Worm (Caenorhabditis elegans) whole organism, young adult: ENCODE data around the gene T22D1.17.

ENCODE experiments used
- C06A6.2 ChIP-seq: fragments of 200-800 bp; sonication (Bioruptor generic); conservative IDR thresholded peaks from 2 replicates; pipeline ENCODE4 v1.3.6; 2022; ENCODE audit warnings: missing genetic modification characterization, missing compliant biosample characterization
- F22D6.2 ChIP-seq: sonication (generic microtip); optimal IDR thresholded peaks from 2 replicates; lab custom pipeline; 2016; ENCODE audit warnings: mild to moderate bottlenecking, missing genetic modification characterization, missing compliant biosample characterization
- F33H1.4 ChIP-seq: fragments of 200-800 bp; sonication (Bioruptor generic); IDR thresholded peaks from 2 replicates; pipeline ENCODE4 v1.3.6; 2022; ENCODE audit warnings: missing genetic modification reagents, missing genetic modification characterization, missing compliant biosample characterization
- F39B2.1 ChIP-seq: fragments of 200-800 bp; sonication (Bioruptor generic); IDR thresholded peaks from 2 replicates; pipeline ENCODE4 v1.3.6; 2022; ENCODE audit warnings: missing genetic modification reagents, missing genetic modification characterization, missing compliant biosample characterization
- K11D2.4 ChIP-seq: fragments of 200-800 bp; sonication (Bioruptor generic); IDR thresholded peaks from 2 replicates; pipeline ENCODE4 v1.3.6; 2022; ENCODE audit warnings: missing genetic modification reagents, missing genetic modification characterization, missing compliant biosample characterization
- K12H6.12 ChIP-seq: fragments of 200-800 bp; sonication (Bioruptor generic); optimal IDR thresholded peaks from 2 replicates; lab custom pipeline; 2018; ENCODE audit warnings: mild to moderate bottlenecking, missing genetic modification characterization, missing compliant biosample characterization
- Y95B8A.8 ChIP-seq: fragments of 200-800 bp; sonication (Bioruptor generic); IDR thresholded peaks from 2 replicates; pipeline ENCODE4 v1.3.6; 2022; ENCODE audit warnings: missing genetic modification reagents, missing genetic modification characterization, missing compliant biosample characterization
- ZK185.1 ChIP-seq: sonication (generic microtip); optimal IDR thresholded peaks from 2 replicates; lab custom pipeline; 2016; ENCODE audit warnings: mild to moderate bottlenecking, missing genetic modification characterization, missing compliant biosample characterization; ENCODE audit not compliant: poor library complexity, severe bottlenecking
- aptf-3 ChIP-seq: fragments of 200-800 bp; sonication (Bioruptor generic); IDR thresholded peaks from 2 replicates; pipeline ENCODE4 v1.3.6; 2022; ENCODE audit warnings: missing genetic modification characterization, missing compliant biosample characterization
- attf-5 ChIP-seq: fragments of 200-800 bp; sonication (Bioruptor generic); optimal IDR thresholded peaks from 2 replicates; lab custom pipeline; 2018; ENCODE audit warnings: mild to moderate bottlenecking, missing genetic modification characterization, missing compliant biosample characterization
- bed-1 ChIP-seq: fragments of 200-800 bp; sonication (Bioruptor generic); IDR thresholded peaks from 2 replicates; pipeline ENCODE4 v1.3.6; 2022; ENCODE audit warnings: missing genetic modification reagents, missing genetic modification characterization, missing compliant biosample characterization
- cebp-1 ChIP-seq, 2 experiments: fragments of 200-800 bp in 1 of 2; sonication (Bioruptor generic) in 1 of 2; sonication (generic microtip) in 1 of 2; IDR thresholded peaks in 1 of 2; optimal IDR thresholded peaks in 1 of 2; 2 replicates each; pipeline versions ENCODE4 v1.3.6 to Lab custom; 2017 to 2022; ENCODE audit warnings: missing compliant biosample characterization in 2 of 2, missing genetic modification characterization in 2 of 2, mild to moderate bottlenecking in 1 of 2, missing genetic modification reagents in 1 of 2, moderate library complexity in 1 of 2
- cebp-2 ChIP-seq: fragments of 200-800 bp; sonication (Bioruptor generic); IDR thresholded peaks from 2 replicates; pipeline ENCODE4 v1.3.6; 2022; ENCODE audit warnings: missing genetic modification characterization, missing compliant biosample characterization
- ceh-27 ChIP-seq: fragments of 200-800 bp; sonication (Bioruptor generic); optimal IDR thresholded peaks from 2 replicates; lab custom pipeline; 2018; ENCODE audit warnings: mild to moderate bottlenecking, missing genetic modification characterization, moderate library complexity, missing compliant biosample characterization
- chd-7 ChIP-seq: sonication (generic microtip); optimal IDR thresholded peaks from 2 replicates; lab custom pipeline; 2016; ENCODE audit warnings: mild to moderate bottlenecking, missing genetic modification characterization, moderate library complexity, missing compliant biosample characterization
- dox-1 ChIP-seq: fragments of 200-800 bp; sonication (Bioruptor generic); IDR thresholded peaks from 2 replicates; pipeline ENCODE4 v1.3.6; 2022; ENCODE audit warnings: missing genetic modification reagents, missing genetic modification characterization, missing compliant biosample characterization
- dpff-1 ChIP-seq: sonication (generic microtip); optimal IDR thresholded peaks from 2 replicates; lab custom pipeline; 2017; ENCODE audit warnings: mild to moderate bottlenecking, missing genetic modification characterization, missing compliant biosample characterization
- hlh-12 ChIP-seq: sonication (generic microtip); optimal IDR thresholded peaks from 2 replicates; lab custom pipeline; 2016; ENCODE audit warnings: missing genetic modification characterization, missing compliant biosample characterization
- hmg-1.2 ChIP-seq: fragments of 200-800 bp; sonication (Bioruptor generic); IDR thresholded peaks from 2 replicates; pipeline ENCODE4 v1.3.6; 2022; ENCODE audit warnings: missing genetic modification reagents, missing genetic modification characterization, missing compliant biosample characterization
- hsf-1 ChIP-seq: fragments of 200-800 bp; sonication (Bioruptor generic); IDR thresholded peaks from 2 replicates; pipeline ENCODE4 v1.3.6; 2022; ENCODE audit warnings: missing genetic modification reagents, missing genetic modification characterization, missing compliant biosample characterization
- lag-1 ChIP-seq: fragments of 200-800 bp; sonication (Bioruptor generic); IDR thresholded peaks from 2 replicates; pipeline ENCODE4 v1.3.6; 2022; ENCODE audit warnings: missing genetic modification reagents, missing genetic modification characterization, missing compliant biosample characterization
- let-607 ChIP-seq, 2 experiments: fragments of 200-800 bp in 1 of 2; sonication (Bioruptor generic) in 1 of 2; sonication (generic microtip) in 1 of 2; optimal IDR thresholded peaks; 2 replicates each; lab custom pipeline; 2016 to 2018; ENCODE audit warnings: mild to moderate bottlenecking in 2 of 2, missing compliant biosample characterization in 2 of 2, missing genetic modification characterization in 2 of 2, moderate library complexity in 2 of 2, missing genotype in 1 of 2
- lin-35 ChIP-seq, 3 experiments: fragments of 150-350 bp in 2 of 3; sonication (generic microtip) in 1 of 3; optimal IDR thresholded peaks; 2 replicates each; lab custom pipeline; 2014 to 2018; ENCODE audit warnings: missing biosample characterization in 3 of 3, missing genetic modification characterization in 3 of 3, missing genetic modification reagents in 3 of 3
- lin-40 ChIP-seq: sonication (generic microtip); optimal IDR thresholded peaks from 2 replicates; lab custom pipeline; 2016; ENCODE audit warnings: missing genetic modification characterization, mild to moderate bottlenecking, missing compliant biosample characterization, missing genotype, missing genetic modification reagents
- lin-54 ChIP-seq: fragments of 200-800 bp; sonication (Bioruptor generic); optimal IDR thresholded peaks from 2 replicates; lab custom pipeline; 2018; ENCODE audit warnings: mild to moderate bottlenecking, missing genetic modification characterization, missing compliant biosample characterization
- madf-10 ChIP-seq: sonication (generic microtip); optimal IDR thresholded peaks from 2 replicates; lab custom pipeline; 2016; ENCODE audit warnings: mild to moderate bottlenecking, missing genetic modification characterization, missing compliant biosample characterization
- madf-3 ChIP-seq: fragments of 200-800 bp; sonication (Bioruptor generic); IDR thresholded peaks from 2 replicates; pipeline ENCODE4 v1.3.6; 2022; ENCODE audit warnings: missing genetic modification reagents, missing genetic modification characterization, missing compliant biosample characterization
- mes-4 ChIP-seq: sonication (generic microtip); optimal IDR thresholded peaks from 2 replicates; lab custom pipeline; 2016; ENCODE audit warnings: missing genotype, missing genetic modification characterization, missing compliant biosample characterization
- nhr-179 ChIP-seq: sonication (generic microtip); optimal IDR thresholded peaks from 2 replicates; lab custom pipeline; 2016; ENCODE audit warnings: mild to moderate bottlenecking, missing genetic modification characterization, missing compliant biosample characterization
- nhr-80 ChIP-seq: sonication (generic microtip); optimal IDR thresholded peaks from 2 replicates; lab custom pipeline; 2016; ENCODE audit warnings: missing genetic modification characterization, missing compliant biosample characterization
- pha-4 ChIP-seq: fragments of 150-350 bp; sonication (generic microtip); optimal IDR thresholded peaks from 2 replicates; lab custom pipeline; 2014; ENCODE audit warnings: missing biosample characterization, missing genetic modification reagents, missing genetic modification characterization
- repo-1 ChIP-seq: sonication (generic microtip); optimal IDR thresholded peaks from 2 replicates; lab custom pipeline; 2017; ENCODE audit warnings: mild to moderate bottlenecking, missing genetic modification characterization, missing compliant biosample characterization
- rpc-1 ChIP-seq, 2 experiments: fragments of 150-350 bp in 1 of 2; sonication (generic microtip) in 1 of 2; optimal IDR thresholded peaks; 2 replicates each; lab custom pipeline; 2014 to 2018; ENCODE audit warnings: missing biosample characterization in 1 of 2, missing genetic modification characterization in 1 of 2, missing genetic modification reagents in 1 of 2, missing genotype in 1 of 2
- snpc-1.1 ChIP-seq: sonication (generic microtip); optimal IDR thresholded peaks from 2 replicates; lab custom pipeline; 2017; ENCODE audit warnings: missing genetic modification characterization, mild to moderate bottlenecking, missing compliant biosample characterization, antibody characterized with exemption, moderate library complexity, missing genotype, missing genetic modification reagents; ENCODE audit not compliant: insufficient read depth
- snpc-3.4 ChIP-seq: sonication (generic microtip); optimal IDR thresholded peaks from 2 replicates; lab custom pipeline; 2017; ENCODE audit warnings: missing genetic modification characterization, mild to moderate bottlenecking, missing compliant biosample characterization, antibody characterized with exemption, moderate library complexity, missing genotype, missing genetic modification reagents
- somi-1 ChIP-seq: fragments of 200-800 bp; sonication (Bioruptor generic); optimal IDR thresholded peaks from 2 replicates; lab custom pipeline; 2018; ENCODE audit warnings: mild to moderate bottlenecking, missing genetic modification characterization, missing compliant biosample characterization
- tlf-1 ChIP-seq: fragments of 200-800 bp; sonication (Bioruptor generic); optimal IDR thresholded peaks from 2 replicates; lab custom pipeline; 2018; ENCODE audit warnings: mild to moderate bottlenecking, missing genetic modification characterization, missing compliant biosample characterization
- unc-130 ChIP-seq: sonication (generic microtip); optimal IDR thresholded peaks from 2 replicates; lab custom pipeline; 2016; ENCODE audit warnings: missing genetic modification reagents, missing genetic modification characterization, missing compliant biosample characterization
- zfh-2 ChIP-seq: fragments of 200-800 bp; sonication (Bioruptor generic); conservative IDR thresholded peaks from 2 replicates; pipeline ENCODE4 v1.3.6; 2022; ENCODE audit warnings: missing genetic modification reagents, missing genetic modification characterization, missing compliant biosample characterization
- zim-3 ChIP-seq: sonication (generic microtip); optimal IDR thresholded peaks from 2 replicates; lab custom pipeline; 2017; ENCODE audit warnings: mild to moderate bottlenecking, missing genetic modification characterization, moderate library complexity, missing compliant biosample characterization
- ztf-28 ChIP-seq: fragments of 200-800 bp; sonication (Bioruptor generic); IDR thresholded peaks from 2 replicates; pipeline ENCODE4 v1.3.6; 2022; ENCODE audit warnings: missing genetic modification reagents, missing genetic modification characterization, missing compliant biosample characterization
- ztf-3 ChIP-seq: fragments of 200-800 bp; sonication (Bioruptor generic); optimal IDR thresholded peaks from 2 replicates; lab custom pipeline; 2018; ENCODE audit warnings: mild to moderate bottlenecking, missing genetic modification characterization, missing compliant biosample characterization
- ztf-6 ChIP-seq: fragments of 200-800 bp; sonication (Bioruptor generic); IDR thresholded peaks from 2 replicates; pipeline ENCODE4 v1.3.6; 2022; ENCODE audit warnings: missing genetic modification reagents, missing genetic modification characterization, missing compliant biosample characterization

The T22D1.17 gene

DNA sequence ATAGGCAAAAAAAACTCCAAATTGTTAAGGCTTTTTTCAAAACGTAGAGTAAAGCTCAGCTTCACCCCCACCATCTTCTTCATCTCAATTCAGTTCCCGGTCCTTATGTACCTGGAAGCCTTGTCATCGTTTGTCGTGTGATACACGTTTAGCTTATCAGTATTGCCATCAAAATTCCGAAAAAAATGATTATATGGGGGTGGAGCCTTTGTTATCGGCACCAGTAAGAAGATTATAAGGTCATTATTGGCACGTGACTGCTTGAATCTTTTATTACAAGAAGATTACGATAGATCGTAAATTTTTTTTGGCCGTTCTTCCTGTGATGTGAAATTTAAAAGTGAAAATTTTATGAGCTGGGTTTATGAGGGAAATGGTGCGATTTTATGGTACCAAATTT is 25.4 kb upstream of the T22D1.17 start (continued):
- TF ChIP-seq tlf-1 (GFP tag; lab: Kevin White, UChicago) (peak; percentile 8), ztf-28 (GFP tag; lab: Robert Waterston, UW) (no peak), ztf-6 (GFP tag; lab: Robert Waterston, UW) (no peak), nhr-80 (tag; lab: Kevin White, UChicago) (peak; percentile 81), F39B2.1 (GFP tag; lab: Robert Waterston, UW) (no peak), dpff-1 (tag; lab: Kevin White, UChicago) (no peak), mes-4 (tag; lab: Kevin White, UChicago) (no peak)

- TF ChIP-seq aptf-3 (GFP tag; lab: Robert Waterston, UW) (no peak), unc-130 (GFP tag; lab: Kevin White, UChicago) (no peak), chd-7 (no peak), snpc-1.1 (tag; lab: Kevin White, UChicago) (no peak), C06A6.2 (0 out of 2 replicates have a peak, but pooled peaks have one; percentile 21), hsf-1 (GFP tag; lab: Robert Waterston, UW) (no peak), lin-35 (GFP tag; optimal IDR thresholded peaks at IDR 0.05; lab: Kevin White, UChicago) (no peak), repo-1 (no peak), zfh-2 (GFP tag; lab: Robert Waterston, UW) (peak; percentile 50; the same call in 1 of the 2 replicates), F22D6.2 (tag; lab: Kevin White, UChicago) (no peak), K12H6.12 (tag; lab: Kevin White, UChicago) (peak; percentile 55), tlf-1 (GFP tag; lab: Kevin White, UChicago) (no peak), rpc-1 (optimal IDR thresholded peaks at IDR 0.05; lab: Kevin White, UChicago) (no peak), rpc-1 (tag; optimal IDR thresholded peaks at IDR 0.05; lab: Kevin White, UChicago) (no peak), somi-1 (peak; percentile 18), snpc-3.4 (no peak), F33H1.4 (GFP tag; lab: Robert Waterston, UW) (no peak), lin-54 (no peak), madf-3 (no peak), hlh-12 (tag; lab: Kevin White, UChicago) (no peak), madf-10 (tag; lab: Kevin White, UChicago) (no peak), bed-1 (GFP tag; lab: Robert Waterston, UW) (no peak), ztf-3 (GFP tag; lab: Kevin White, UChicago) (no peak), ZK185.1 (tag; lab: Kevin White, UChicago) (no peak), let-607 (tag; optimal IDR thresholded peaks at IDR 0.05; lab: Kevin White, UChicago) (no peak), cebp-1 (GFP tag; IDR thresholded peaks at IDR 0.05; lab: Robert Waterston, UW) (no peak), cebp-1 (tag; optimal IDR thresholded peaks at IDR 0.05; lab: Kevin White, UChicago) (peak; percentile 55), dox-1 (no peak), zim-3 (tag; lab: Kevin White, UChicago) (no peak), K11D2.4 (peak; percentile 60; the same call in 1 of the 2 replicates), cebp-2 (no peak), attf-5 (GFP tag; lab: Kevin White, UChicago) (peak; percentile 28), ceh-27 (GFP tag; lab: Kevin White, UChicago) (peak; percentile 36), hmg-1.2 (GFP tag; lab: Robert Waterston, UW) (peak; percentile 22; the same call in 1 of the 2 replicates), pha-4 (tag; lab: Kevin White, UChicago) (no peak), Y95B8A.8 (GFP tag; lab: Robert Waterston, UW) (no peak), nhr-179 (tag; lab: Kevin White, UChicago) (no peak), lin-40 (peak; percentile 23), lag-1 (GFP tag; lab: Robert Waterston, UW) (no peak)
Measured at ce11 chrIV:6881183-6881582, 24.6 kb upstream of the T22D1.17 start.
